Worm (Caenorhabditis elegans) whole organism, L4 larva: ENCODE results near the gene F13B12.6.

Experiments
- Y48G9A.11 ChIP-seq: fragments of 200-800 bp; sonication (Bioruptor generic); IDR thresholded peaks from 2 replicates; pipeline ENCODE4 v1.3.6; 2022; ENCODE audit warnings: missing genetic modification reagents, missing genetic modification characterization, missing compliant biosample characterization
- ceh-44 ChIP-seq: fragments of 200-800 bp; sonication (Bioruptor generic); IDR thresholded peaks from 2 replicates; pipeline ENCODE4 v1.3.6; 2022; ENCODE audit warnings: missing genetic modification reagents, missing genetic modification characterization, missing compliant biosample characterization
- lin-15B ChIP-seq: fragments of 150-350 bp; sonication (generic microtip); optimal IDR thresholded peaks from 3 replicates; lab custom pipeline; 2014; ENCODE audit warnings: missing biosample characterization, missing genetic modification characterization
- nhr-11 ChIP-seq: fragments of 150-350 bp; optimal IDR thresholded peaks from 2 replicates; lab custom pipeline; 2014; ENCODE audit warnings: missing biosample characterization, missing genetic modification characterization
- spr-1 ChIP-seq: sonication (generic microtip); optimal IDR thresholded peaks from 2 replicates; lab custom pipeline; 2016; ENCODE audit warnings: mild to moderate bottlenecking, missing genetic modification characterization, missing compliant biosample characterization

DNA sequence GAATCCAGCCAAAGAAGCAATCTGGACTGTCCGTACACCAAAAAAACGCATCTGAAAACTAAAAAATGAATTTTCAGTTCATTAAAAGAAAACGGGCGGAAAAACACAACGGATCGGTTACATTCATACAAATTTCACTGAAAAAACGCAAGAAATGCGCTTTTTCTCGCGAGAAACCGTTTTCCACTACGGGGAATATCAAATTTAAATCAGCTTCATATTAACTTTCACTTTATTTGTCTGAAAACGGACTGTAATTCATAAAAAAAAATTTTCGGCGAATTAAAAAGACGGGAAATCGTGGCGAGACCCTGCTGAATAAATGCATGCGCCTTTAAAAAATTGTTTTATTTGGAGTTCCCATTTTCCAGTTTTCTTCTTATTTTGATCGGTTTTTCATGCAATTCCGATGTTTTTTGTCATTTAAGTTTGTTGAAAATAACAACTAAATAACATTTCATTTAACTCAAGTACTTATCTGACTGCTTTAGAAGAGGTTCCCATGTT lies 49.9 kb downstream of the F13B12.6 start, which contains the start of gene pges-2:
- no peak for TF ChIP-seq lin-15B
- no peak for TF ChIP-seq Y48G9A.11 (GFP tag; lab: Robert Waterston, UW)
- TF ChIP-seq ceh-44 (GFP tag; lab: Robert Waterston, UW), result no peak
- TF ChIP-seq nhr-11 (tag; lab: Kevin White, UChicago), result no peak
- no peak for TF ChIP-seq spr-1
